Fruit fly (Drosophila melanogaster): ENCODE data around the gene CG6470.

Gene CG6470

DNA sequence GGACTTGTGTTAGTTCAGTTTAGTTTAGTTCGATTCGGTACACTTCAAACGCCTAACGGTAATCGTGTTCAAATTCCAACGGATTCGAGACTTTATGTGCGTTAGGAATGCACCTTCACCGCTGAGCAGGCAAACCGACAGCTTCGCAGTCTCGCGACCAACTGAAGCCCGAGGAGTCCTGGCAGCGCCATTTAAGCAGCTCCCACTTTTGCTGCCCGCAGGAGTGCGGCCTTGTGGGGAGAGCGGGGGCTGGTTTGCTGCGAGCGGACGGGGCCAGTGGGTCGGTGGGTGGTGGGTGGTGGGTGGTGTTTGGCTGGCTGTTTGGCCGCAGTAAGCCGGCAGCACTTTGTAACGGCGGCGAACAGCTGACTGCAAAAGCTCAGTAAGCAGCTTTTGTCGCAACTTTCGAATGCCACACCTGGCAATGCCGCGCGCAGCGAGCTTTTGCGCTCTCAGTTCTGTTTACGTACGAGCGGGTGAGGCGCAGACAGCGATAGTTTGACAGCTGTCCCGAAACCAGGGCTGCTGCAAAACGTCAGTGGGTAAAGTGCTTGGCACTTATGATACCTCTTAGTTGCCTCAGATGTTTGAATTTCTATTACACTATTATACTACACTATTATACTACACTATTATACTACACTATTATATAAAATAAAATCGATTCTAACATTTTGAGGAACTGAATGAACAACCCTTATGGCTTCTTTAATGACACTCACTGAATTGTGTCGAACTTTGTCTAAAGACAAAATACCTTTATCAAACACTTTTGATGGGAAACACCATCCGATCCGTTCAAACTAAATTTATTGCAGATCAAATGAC lies 35.1 kb downstream of the CG6470 start, which contains the start of gene CG32547:
CG32547 (minus strand) TSS at position 181 of the 828 bp plus-strand sequence.
- TF ChIP-seq Hr96 (GFP tag; optimal IDR thresholded peaks at IDR 0.05) (no peak), CG7045 (GFP tag; optimal IDR thresholded peaks at IDR 0.05) (no peak), tj (GFP tag; optimal IDR thresholded peaks at IDR 0.05) (no peak), pad (GFP tag; optimal IDR thresholded peaks at IDR 0.05) (peak; percentile 15), CG5204 (GFP tag; optimal IDR thresholded peaks at IDR 0.05) (no peak), bab1 (GFP tag; optimal IDR thresholded peaks at IDR 0.05) (peak; percentile 57), Crg-1 (GFP tag; optimal IDR thresholded peaks at IDR 0.05) (no peak), CG14711 (tag; optimal IDR thresholded peaks at IDR 0.05) (peak; percentile 29), CG7101 (tag; optimal IDR thresholded peaks at IDR 0.05) (peak; percentile 0)

DNA sequence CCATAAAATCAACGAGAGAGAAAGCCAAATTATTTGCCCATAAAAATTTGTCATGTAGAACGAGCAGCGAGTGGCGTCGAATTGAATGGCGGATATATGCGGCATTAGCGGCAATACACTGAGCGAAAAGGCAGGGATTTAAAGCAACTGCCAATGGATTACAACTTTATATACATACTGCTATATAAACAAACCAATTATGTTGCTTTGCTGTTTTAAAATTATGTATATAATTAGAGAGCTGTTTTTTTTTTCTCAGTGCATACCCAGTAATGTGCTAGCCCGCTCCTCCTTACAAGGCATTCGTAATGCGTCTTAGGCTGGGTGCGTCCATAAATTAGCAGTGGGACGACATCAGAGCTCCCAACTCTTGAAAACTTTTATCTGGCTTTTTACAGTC lies 46.8 kb downstream of the CG6470 start:
- TF ChIP-seq cnc (optimal IDR thresholded peaks at IDR 0.05) = no peak
- TF ChIP-seq CG7045 (GFP tag; optimal IDR thresholded peaks at IDR 0.05) = no peak
- TF ChIP-seq pad (GFP tag; optimal IDR thresholded peaks at IDR 0.05) = no peak
- no peak for TF ChIP-seq CG1620 (GFP tag; optimal IDR thresholded peaks at IDR 0.05)
- no peak for TF ChIP-seq CG33017 (tag; optimal IDR thresholded peaks at IDR 0.05)
- TF ChIP-seq kay (GFP tag; ENCODE audit: borderline replicate concordance) = no peak
- TF ChIP-seq CG11617 (GFP tag; optimal IDR thresholded peaks at IDR 0.05) = no peak
- TF ChIP-seq Hr96 (GFP tag; optimal IDR thresholded peaks at IDR 0.05) = no peak
- no peak for TF ChIP-seq CG7101 (tag; optimal IDR thresholded peaks at IDR 0.05)
- no peak for TF ChIP-seq CG5204 (GFP tag; optimal IDR thresholded peaks at IDR 0.05)
- TF ChIP-seq Crg-1 (GFP tag; optimal IDR thresholded peaks at IDR 0.05) = no peak
- TF ChIP-seq CG12768 (GFP tag; optimal IDR thresholded peaks at IDR 0.05) = no peak
- TF ChIP-seq cic (GFP tag; optimal IDR thresholded peaks at IDR 0.05) = no peak

Data from whole organism, adult.